Worm (Caenorhabditis elegans) whole organism, midembryonic: ENCODE data around the gene pisy-1.

Experiments used
- T22C8.4 ChIP-seq: fragments of 200-800 bp; sonication (Bioruptor generic); IDR thresholded peaks from 2 replicates; pipeline ENCODE4 v1.3.6; 2022; ENCODE audit warnings: missing genetic modification characterization, missing compliant biosample characterization
- flt-1 ChIP-seq: fragments of 200-800 bp; sonication (Bioruptor generic); IDR thresholded peaks from 2 replicates; pipeline ENCODE4 v1.3.6; 2022; ENCODE audit warnings: missing genetic modification characterization, missing compliant biosample characterization

ce11 chrII:12694112-12694511 is 44.0 kb downstream of the pisy-1 start, which contains the start of gene tbc-17:
- TF ChIP-seq flt-1 (GFP tag; lab: Robert Waterston, UW), result no peak
- no peak for TF ChIP-seq T22C8.4 (GFP tag; lab: Robert Waterston, UW)
